Fruit fly (Drosophila melanogaster): ENCODE measurements around the gene CG33552.

DNA sequence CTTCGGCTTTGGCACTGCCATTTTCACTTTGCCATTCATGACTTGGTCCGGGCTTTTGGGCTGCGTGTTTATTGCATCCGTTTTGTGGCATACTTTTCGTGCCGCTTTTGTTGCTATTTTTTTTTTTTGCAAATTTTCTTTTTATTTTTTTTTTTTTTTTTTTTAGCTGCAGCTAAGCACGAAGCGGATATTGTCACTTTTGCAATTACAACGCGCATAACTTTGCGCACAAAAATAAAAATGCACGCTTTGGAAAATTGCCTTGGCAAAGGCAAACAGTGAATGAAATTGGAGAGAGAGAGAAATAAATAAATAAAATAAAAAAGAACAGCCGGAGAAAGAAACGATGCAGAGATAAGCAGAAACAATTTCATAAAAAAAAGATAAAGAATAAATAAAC is 41.5 kb upstream of the CG33552 start:
- TF ChIP-seq dac (GFP tag; optimal IDR thresholded peaks at IDR 0.05) (no peak), CG6854 (GFP tag; optimal IDR thresholded peaks at IDR 0.05) (no peak), fd59A (GFP tag; optimal IDR thresholded peaks at IDR 0.05) (no peak), vri (GFP tag; optimal IDR thresholded peaks at IDR 0.05) (no peak), CG7368 (GFP tag; optimal IDR thresholded peaks at IDR 0.05) (no peak), Hr39 (GFP tag; optimal IDR thresholded peaks at IDR 0.05) (no peak), CG31627 (GFP tag; optimal IDR thresholded peaks at IDR 0.05) (no peak), CG1621 (tag; optimal IDR thresholded peaks at IDR 0.05) (no peak), Eip93F (GFP tag; optimal IDR thresholded peaks at IDR 0.05) (no peak), pdm3 (GFP tag; optimal IDR thresholded peaks at IDR 0.05) (no peak), Sox102F (GFP tag; optimal IDR thresholded peaks at IDR 0.05) (no peak), CG15336 (GFP tag; IDR thresholded peaks at IDR 0.05) (peak; percentile 44; the same call in 1 of the 2 replicates)

Data from whole organism, prepupa.